Fruit fly (Drosophila melanogaster) whole organism, wandering third instar larva: Measurements from ENCODE around the gene RpS28b.

Experiments used
- Abd-B ChIP-seq: fragments of >200 bp; optimal IDR thresholded peaks from 2 replicates; lab custom pipeline; 2017; ENCODE audit warnings: missing biosample characterization, missing genetic modification characterization
- CrebA ChIP-seq: fragments of 200-800 bp; sonication (Bioruptor generic); optimal IDR thresholded peaks from 2 replicates; lab custom pipeline; 2016; ENCODE audit warnings: missing biosample characterization, mild to moderate bottlenecking, missing genetic modification characterization, borderline replicate concordance
- Dfd ChIP-seq: fragments of >200 bp; optimal IDR thresholded peaks from 2 replicates; lab custom pipeline; 2017; ENCODE audit warnings: missing biosample characterization, missing genetic modification characterization
- Dif ChIP-seq: fragments of 200-275, 200-300 bp; sonication (Bioruptor generic); optimal IDR thresholded peaks from 2 replicates; lab custom pipeline; 2018; ENCODE audit warnings: missing biosample characterization, missing genetic modification characterization; ENCODE audit not compliant: partially characterized antibody
- Myc ChIP-seq: fragments of >200 bp; optimal IDR thresholded peaks from 2 replicates; lab custom pipeline; 2017
- h ChIP-seq: fragments of 200-800 bp; sonication (Bioruptor generic); optimal IDR thresholded peaks from 3 replicates; lab custom pipeline; 2016; ENCODE audit warnings: missing biosample characterization, mild to moderate bottlenecking, missing genetic modification characterization

dm6 chrX:9583440-9584103 lies 29.1 kb downstream of the RpS28b start:
- TF ChIP-seq Dfd (GFP tag; lab: Kevin White, UChicago) (no peak), h (GFP tag; lab: Kevin White, UChicago) (peak; percentile 65), CrebA (GFP tag; lab: Kevin White, UChicago) (peak; percentile 28), Dif (GFP tag; lab: Kevin White, UChicago) (no peak), Abd-B (GFP tag; lab: Kevin White, UChicago) (no peak), Myc (lab: Kevin White, UChicago) (no peak)
